Worm (Caenorhabditis elegans): ENCODE results near the gene F11A10.5.

The F11A10.5 gene

ce11 chrIV:12093384-12093783 lies 535 bp upstream of the F11A10.5 start, which contains the start of gene cpsf-4:
Gene cpsf-4, minus strand, starts transcription at chrIV:12093445.
- TF ChIP-seq ham-2 (GFP tag; optimal IDR thresholded peaks at IDR 0.05) (no peak), lsy-2 (tag; optimal IDR thresholded peaks at IDR 0.05) (peak; percentile 41), pha-4 (tag; optimal IDR thresholded peaks at IDR 0.05) (no peak)

- no peak for TF ChIP-seq lin-13 (tag; optimal IDR thresholded peaks at IDR 0.05)
- TF ChIP-seq unc-120 (tag; optimal IDR thresholded peaks at IDR 0.05; ENCODE audit: poor library complexity, severe bottlenecking) = no peak
- no peak for TF ChIP-seq M03D4.4 (tag; optimal IDR thresholded peaks at IDR 0.05)
- no peak for TF ChIP-seq sptf-1 (tag; optimal IDR thresholded peaks at IDR 0.05)
- TF ChIP-seq ceh-83 (GFP tag; optimal IDR thresholded peaks at IDR 0.05) = no peak
- TF ChIP-seq elt-3 (tag; optimal IDR thresholded peaks at IDR 0.05) = no peak
- no peak for TF ChIP-seq ces-1 (GFP tag; optimal IDR thresholded peaks at IDR 0.05)
- TF ChIP-seq ztf-11 (tag; optimal IDR thresholded peaks at IDR 0.05) = no peak
These were observed 2.6 kb downstream of the F11A10.5 start, which contains the start of gene mon-2 for ce11 chrIV:12096479-12096878. Gene mon-2, plus strand, starts transcription at chrIV:12096779.

ce11 chrIV:12105558-12105957 lies 11.6 kb downstream of the F11A10.5 start, which contains the start of gene M18.3:
Gene M18.3, plus strand, starts transcription at chrIV:12105858.
- no peak for TF ChIP-seq lin-13 (tag; optimal IDR thresholded peaks at IDR 0.05)
- no peak for TF ChIP-seq elt-1 (tag; optimal IDR thresholded peaks at IDR 0.05; ENCODE audit: borderline replicate concordance, insufficient read depth)
- no peak for TF ChIP-seq snpc-4 (tag; optimal IDR thresholded peaks at IDR 0.05)
- no peak for TF ChIP-seq pha-4 (tag; optimal IDR thresholded peaks at IDR 0.05)
- no peak for TF ChIP-seq unc-62 (GFP tag; optimal IDR thresholded peaks at IDR 0.05)
- no peak for TF ChIP-seq ces-1 (GFP tag; optimal IDR thresholded peaks at IDR 0.05)
- no peak for TF ChIP-seq lsy-2 (tag; optimal IDR thresholded peaks at IDR 0.05)
- TF ChIP-seq nhr-237 (tag; optimal IDR thresholded peaks at IDR 0.05) = no peak

DNA sequence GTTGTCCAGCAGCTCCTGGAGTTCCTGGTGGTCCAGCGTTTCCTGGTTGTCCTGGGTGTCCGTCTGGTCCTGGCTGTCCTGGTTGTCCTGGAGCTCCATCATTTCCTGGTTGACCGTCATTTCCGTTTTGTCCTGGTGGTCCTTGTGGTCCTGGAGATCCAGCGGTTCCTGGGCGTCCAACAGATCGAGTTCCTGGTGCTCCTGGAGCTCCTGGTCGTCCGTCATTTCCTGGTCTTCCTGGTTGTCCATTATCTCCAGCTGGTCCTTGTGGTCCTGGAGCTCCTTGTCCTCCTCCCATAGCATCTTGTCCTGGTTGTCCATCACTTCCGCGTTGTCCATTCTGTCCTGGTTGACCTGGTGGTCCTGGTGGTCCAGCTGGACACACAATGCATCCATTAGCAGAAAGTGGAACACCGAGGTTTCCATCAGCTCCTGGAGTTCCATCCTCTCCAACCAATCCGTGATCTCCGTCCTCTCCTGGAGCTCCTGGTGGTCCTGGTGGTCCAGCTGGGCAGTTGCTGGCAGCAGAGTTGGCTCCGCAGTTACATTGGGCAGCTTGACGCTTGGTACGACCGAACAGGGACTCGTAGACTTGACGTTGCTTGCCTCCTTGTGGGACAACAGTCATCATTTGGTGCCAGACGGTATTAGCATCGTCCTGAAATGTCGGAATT lies 15.2 kb downstream of the F11A10.5 start:
- no peak for TF ChIP-seq elt-3 (tag; optimal IDR thresholded peaks at IDR 0.05)
- no peak for TF ChIP-seq blmp-1 (tag; optimal IDR thresholded peaks at IDR 0.05)
- TF ChIP-seq drap-1 (GFP tag; optimal IDR thresholded peaks at IDR 0.05) = no peak
- TF ChIP-seq ceh-83 (GFP tag; optimal IDR thresholded peaks at IDR 0.05) = no peak
- no peak for TF ChIP-seq nhr-28 (tag; optimal IDR thresholded peaks at IDR 0.05)
- TF ChIP-seq tbx-8 (GFP tag; optimal IDR thresholded peaks at IDR 0.05) = no peak
- no peak for TF ChIP-seq hlh-1 (tag; optimal IDR thresholded peaks at IDR 0.05)
- TF ChIP-seq zip-8 (tag; optimal IDR thresholded peaks at IDR 0.05) = no peak

- TF ChIP-seq cnd-1 (tag; optimal IDR thresholded peaks at IDR 0.05) (no peak), zip-8 (tag; optimal IDR thresholded peaks at IDR 0.05) (peak; percentile 98)
These were observed 15.8 kb downstream of the F11A10.5 start for ce11 chrIV:12109743-12110142.

DNA sequence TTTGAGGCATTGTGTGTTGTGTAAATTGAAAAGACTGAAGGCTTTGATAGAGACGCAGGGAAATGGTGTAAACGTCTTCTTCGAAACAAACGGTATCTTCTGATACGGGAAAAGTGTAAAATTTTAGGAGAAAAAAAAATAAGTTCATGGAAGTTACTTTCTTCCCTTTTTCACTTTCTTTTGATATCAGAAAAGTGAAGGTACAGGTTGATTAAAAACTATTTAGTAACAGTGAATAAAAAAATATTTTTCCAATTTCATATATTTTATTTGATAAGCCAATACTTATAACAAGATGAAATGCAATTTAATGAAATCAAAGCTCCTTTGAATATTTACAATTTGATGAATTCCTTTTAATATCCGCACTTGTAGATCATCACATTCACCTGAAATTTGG lies 16.4 kb downstream of the F11A10.5 start, which contains the start of gene col-129:
TSS of gene col-129 (minus strand) at position 101 of the 400 bp plus-strand sequence.
- TF ChIP-seq blmp-1 (tag; optimal IDR thresholded peaks at IDR 0.05) (no peak), nhr-2 (tag; optimal IDR thresholded peaks at IDR 0.05) (no peak), unc-39 (tag; optimal IDR thresholded peaks at IDR 0.05) (no peak), nhr-237 (tag; optimal IDR thresholded peaks at IDR 0.05) (no peak), lsy-2 (tag; optimal IDR thresholded peaks at IDR 0.05) (no peak), elt-3 (tag; optimal IDR thresholded peaks at IDR 0.05) (no peak), sem-2 (GFP tag; optimal IDR thresholded peaks at IDR 0.05) (no peak), pha-4 (tag; optimal IDR thresholded peaks at IDR 0.05) (no peak), mab-5 (tag; optimal IDR thresholded peaks at IDR 0.05) (no peak), zip-8 (tag; optimal IDR thresholded peaks at IDR 0.05) (no peak), elt-1 (tag; optimal IDR thresholded peaks at IDR 0.05; ENCODE audit: borderline replicate concordance, insufficient read depth) (no peak)

DNA sequence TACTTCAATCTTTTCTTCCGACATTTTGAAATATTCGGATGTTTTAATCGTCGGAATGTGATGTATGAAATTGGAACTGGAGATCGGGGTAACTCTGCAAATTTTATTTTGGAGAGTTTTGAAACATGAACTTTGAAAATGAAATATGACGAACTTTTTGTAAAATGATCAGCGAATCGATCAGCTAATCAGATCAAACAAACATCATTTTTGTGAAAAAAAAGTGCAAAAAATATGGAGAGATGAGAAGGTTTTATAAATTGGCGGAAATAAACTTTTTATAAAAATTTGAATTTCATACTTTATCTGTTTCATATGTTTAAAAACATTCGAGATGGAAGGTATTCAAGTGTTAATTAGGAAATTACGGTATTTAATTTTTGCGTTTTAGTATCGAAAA lies 17.6 kb downstream of the F11A10.5 start, which contains the start of gene dlc-2:
TSS of gene dlc-2 (minus strand) at position 101 of the 400 bp plus-strand sequence.
- no peak for TF ChIP-seq hlh-1 (tag; optimal IDR thresholded peaks at IDR 0.05)
- TF ChIP-seq pha-4 (tag; optimal IDR thresholded peaks at IDR 0.05) = no peak
- TF ChIP-seq flh-1 (GFP tag; optimal IDR thresholded peaks at IDR 0.05) = no peak
- no peak for TF ChIP-seq zip-8 (tag; optimal IDR thresholded peaks at IDR 0.05)
- TF ChIP-seq nhr-2 (tag; optimal IDR thresholded peaks at IDR 0.05) = no peak
- TF ChIP-seq ceh-83 (GFP tag; optimal IDR thresholded peaks at IDR 0.05) = no peak

Data from whole organism, mixed stage, embryonic.